Fruit fly (Drosophila melanogaster): Measurements from ENCODE around the gene Ank.

Ank gene

dm6 chr4:128884-129457, 678 bp downstream of the Ank start:
- no peak for TF ChIP-seq pan (optimal IDR thresholded peaks at IDR 0.05)
- no peak for TF ChIP-seq EcR (GFP tag; optimal IDR thresholded peaks at IDR 0.05)

- TF ChIP-seq CG8478 (optimal IDR thresholded peaks at IDR 0.05): no peak
- no peak for TF ChIP-seq usp (GFP tag; optimal IDR thresholded peaks at IDR 0.05)
- no peak for TF ChIP-seq EcR (GFP tag; optimal IDR thresholded peaks at IDR 0.05)
- no peak for TF ChIP-seq psq (optimal IDR thresholded peaks at IDR 0.05)
- no peak for TF ChIP-seq pan (optimal IDR thresholded peaks at IDR 0.05)
- no peak for TF ChIP-seq Dll (optimal IDR thresholded peaks at IDR 0.05)
These were observed 27.5 kb downstream of the Ank start for dm6 chr4:102155-102554.

dm6 chr4:92000-92399, 37.6 kb downstream of the Ank start:
- no peak for TF ChIP-seq usp (GFP tag; optimal IDR thresholded peaks at IDR 0.05)
- TF ChIP-seq Dll (optimal IDR thresholded peaks at IDR 0.05): no peak
- TF ChIP-seq pan (optimal IDR thresholded peaks at IDR 0.05): no peak
- TF ChIP-seq EcR (GFP tag; optimal IDR thresholded peaks at IDR 0.05): no peak
- TF ChIP-seq psq (optimal IDR thresholded peaks at IDR 0.05): no peak
- TF ChIP-seq CG8478 (optimal IDR thresholded peaks at IDR 0.05): no peak

dm6 chr4:89709-90108, 39.9 kb downstream of the Ank start:
- no peak for TF ChIP-seq usp (GFP tag; optimal IDR thresholded peaks at IDR 0.05)
- no peak for TF ChIP-seq psq (optimal IDR thresholded peaks at IDR 0.05)

dm6 chr4:87278-87677, 42.4 kb downstream of the Ank start:
- TF ChIP-seq EcR (GFP tag; optimal IDR thresholded peaks at IDR 0.05) (no peak), usp (GFP tag; optimal IDR thresholded peaks at IDR 0.05) (no peak), CG8478 (optimal IDR thresholded peaks at IDR 0.05) (no peak), psq (optimal IDR thresholded peaks at IDR 0.05) (no peak), Dll (optimal IDR thresholded peaks at IDR 0.05) (no peak), pan (optimal IDR thresholded peaks at IDR 0.05) (no peak)

- TF ChIP-seq usp (GFP tag; optimal IDR thresholded peaks at IDR 0.05) (no peak), Dll (optimal IDR thresholded peaks at IDR 0.05) (no peak), pan (optimal IDR thresholded peaks at IDR 0.05) (no peak), psq (optimal IDR thresholded peaks at IDR 0.05) (no peak), CG8478 (optimal IDR thresholded peaks at IDR 0.05) (no peak)
These were observed 44.8 kb downstream of the Ank start for dm6 chr4:84868-85267.

- TF ChIP-seq Dll (optimal IDR thresholded peaks at IDR 0.05) (no peak), psq (optimal IDR thresholded peaks at IDR 0.05) (no peak), usp (GFP tag; optimal IDR thresholded peaks at IDR 0.05) (no peak), pan (optimal IDR thresholded peaks at IDR 0.05) (no peak), EcR (GFP tag; optimal IDR thresholded peaks at IDR 0.05) (no peak), CG8478 (optimal IDR thresholded peaks at IDR 0.05) (no peak)
These were observed 53.5 kb downstream of the Ank start for dm6 chr4:76157-76556.

- TF ChIP-seq CG8478 (optimal IDR thresholded peaks at IDR 0.05) (no peak), psq (optimal IDR thresholded peaks at IDR 0.05) (no peak), Dll (optimal IDR thresholded peaks at IDR 0.05) (no peak), usp (GFP tag; optimal IDR thresholded peaks at IDR 0.05) (no peak), pan (optimal IDR thresholded peaks at IDR 0.05) (no peak), EcR (GFP tag; optimal IDR thresholded peaks at IDR 0.05) (no peak)
These were observed 59.3 kb downstream of the Ank start for dm6 chr4:70127-70904.

dm6 chr4:68949-69742, 60.5 kb downstream of the Ank start, which contains the start of gene pan:
pan (plus strand) TSS chr4:69326.
- no peak for TF ChIP-seq usp (GFP tag; optimal IDR thresholded peaks at IDR 0.05)
- TF ChIP-seq psq (optimal IDR thresholded peaks at IDR 0.05): no peak
- TF ChIP-seq CG8478 (optimal IDR thresholded peaks at IDR 0.05): no peak
- TF ChIP-seq Dll (optimal IDR thresholded peaks at IDR 0.05): no peak
- TF ChIP-seq pan (optimal IDR thresholded peaks at IDR 0.05): no peak
- TF ChIP-seq EcR (GFP tag; optimal IDR thresholded peaks at IDR 0.05): no peak

- TF ChIP-seq usp (GFP tag; optimal IDR thresholded peaks at IDR 0.05) (no peak), pan (optimal IDR thresholded peaks at IDR 0.05) (no peak), Dll (optimal IDR thresholded peaks at IDR 0.05) (no peak), CG8478 (optimal IDR thresholded peaks at IDR 0.05) (no peak), psq (optimal IDR thresholded peaks at IDR 0.05) (no peak), EcR (GFP tag; optimal IDR thresholded peaks at IDR 0.05) (no peak)
These were observed 61.3 kb downstream of the Ank start for dm6 chr4:68184-68948.

- TF ChIP-seq Dll (optimal IDR thresholded peaks at IDR 0.05) (no peak), pan (optimal IDR thresholded peaks at IDR 0.05) (no peak), CG8478 (optimal IDR thresholded peaks at IDR 0.05) (no peak), psq (optimal IDR thresholded peaks at IDR 0.05) (no peak), usp (GFP tag; optimal IDR thresholded peaks at IDR 0.05) (no peak), EcR (GFP tag; optimal IDR thresholded peaks at IDR 0.05) (no peak)
These were observed 62.5 kb downstream of the Ank start, which contains the start of gene RpS3A for dm6 chr4:67063-67684. RpS3A (minus strand) TSS chr4:67207.
